Worm (Caenorhabditis elegans) whole organism, early embryonic: ENCODE measurements around the gene gst-8.
A peak's percentile ranks its signal among the peaks of the same experiment; 100 is the strongest.
"Not testable (repeated sequence)": the region's sequence is repeated elsewhere in the genome, so short reads cannot be mapped to it uniquely, and the experiment has no call there.

Experiments
- B0310.2 ChIP-seq: sonication (generic microtip); optimal IDR thresholded peaks from 2 replicates; lab custom pipeline; 2016; ENCODE audit warnings: mild to moderate bottlenecking, missing genetic modification characterization, missing compliant biosample characterization
- F13C5.2 ChIP-seq: sonication (generic microtip); optimal IDR thresholded peaks from 2 replicates; lab custom pipeline; 2017; ENCODE audit warnings: mild to moderate bottlenecking, missing genetic modification characterization, inconsistent platforms, missing compliant biosample characterization
- aly-1 ChIP-seq: sonication (generic microtip); optimal IDR thresholded peaks from 2 replicates; lab custom pipeline; 2016; ENCODE audit warnings: missing genetic modification characterization, missing compliant biosample characterization
- ama-1 ChIP-seq: fragments of 150-350 bp; optimal IDR thresholded peaks from 2 replicates; lab custom pipeline; 2014
- ceh-13 ChIP-seq: fragments of 200-800 bp; sonication (Bioruptor generic); optimal IDR thresholded peaks from 2 replicates; lab custom pipeline; 2018; ENCODE audit warnings: mild to moderate bottlenecking, missing genetic modification characterization, missing compliant biosample characterization
- ceh-36 ChIP-seq: sonication (generic microtip); optimal IDR thresholded peaks from 2 replicates; lab custom pipeline; 2016; ENCODE audit warnings: missing genetic modification characterization, inconsistent platforms, missing compliant biosample characterization
- ets-7 ChIP-seq: sonication (generic microtip); optimal IDR thresholded peaks from 2 replicates; lab custom pipeline; 2016; ENCODE audit warnings: missing genotype, missing genetic modification characterization, missing compliant biosample characterization
- flt-1 ChIP-seq: fragments of 200-800 bp; sonication (Bioruptor generic); IDR thresholded peaks from 2 replicates; pipeline ENCODE4 v1.3.6; 2022; ENCODE audit warnings: missing genetic modification characterization, missing compliant biosample characterization
- hmbx-1 ChIP-seq: sonication (generic microtip); optimal IDR thresholded peaks from 2 replicates; lab custom pipeline; 2016; ENCODE audit warnings: mild to moderate bottlenecking, missing genetic modification characterization, missing compliant biosample characterization
- hmg-4 ChIP-seq: fragments of 200-800 bp; sonication (Bioruptor generic); optimal IDR thresholded peaks from 2 replicates; lab custom pipeline; 2018; ENCODE audit warnings: mild to moderate bottlenecking, missing genetic modification characterization, missing compliant biosample characterization
- hnd-1 ChIP-seq: sonication (generic microtip); optimal IDR thresholded peaks from 2 replicates; lab custom pipeline; 2016; ENCODE audit warnings: missing genetic modification characterization, missing compliant biosample characterization
- pes-1 ChIP-seq: fragments of 200-800 bp; sonication (Bioruptor generic); IDR thresholded peaks from 2 replicates; pipeline ENCODE4 v1.3.6; 2022; ENCODE audit warnings: missing genetic modification reagents, missing genetic modification characterization, missing compliant biosample characterization
- scrt-1 ChIP-seq: fragments of 200-800 bp; sonication (Bioruptor generic); IDR thresholded peaks from 2 replicates; pipeline ENCODE4 v1.3.6; 2022; ENCODE audit warnings: missing genetic modification characterization, missing compliant biosample characterization
- sea-1 ChIP-seq: fragments of 200-800 bp; sonication (Bioruptor generic); conservative IDR thresholded peaks from 2 replicates; pipeline ENCODE4 v1.3.6; 2022; ENCODE audit warnings: missing genetic modification characterization, missing compliant biosample characterization
- tbx-11 ChIP-seq: fragments of 200-800 bp; sonication (Bioruptor generic); IDR thresholded peaks from 2 replicates; pipeline ENCODE4 v1.3.6; 2022; ENCODE audit warnings: missing genetic modification characterization, missing compliant biosample characterization
- tbx-37 ChIP-seq: fragments of 200-800 bp; sonication (Bioruptor generic); conservative IDR thresholded peaks from 2 replicates; pipeline ENCODE4 v1.3.6; 2022; ENCODE audit warnings: missing genetic modification reagents, missing genetic modification characterization, missing compliant biosample characterization
- tra-4 ChIP-seq: sonication (generic microtip); optimal IDR thresholded peaks from 2 replicates; lab custom pipeline; 2017; ENCODE audit warnings: missing genetic modification characterization, missing compliant biosample characterization

gst-8 gene

DNA sequence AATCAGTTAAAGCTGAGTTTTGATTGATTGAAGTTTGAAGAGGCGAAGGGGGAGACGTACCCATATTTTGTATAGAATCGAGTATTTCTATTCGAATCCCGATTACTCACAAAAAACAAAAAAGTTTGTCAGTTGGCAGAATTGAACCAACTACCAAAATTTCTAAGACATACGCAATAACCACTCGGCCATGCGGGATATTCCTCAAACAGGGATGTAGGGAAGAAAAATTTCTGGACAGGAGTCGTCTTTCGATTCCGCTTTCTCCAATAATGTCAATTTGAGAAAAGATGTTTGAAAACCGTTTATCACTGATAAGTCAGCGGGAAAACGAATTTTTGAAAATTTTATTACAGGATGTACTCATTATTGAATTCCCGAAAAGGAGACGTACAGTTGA is 44.9 kb downstream of the gst-8 start:
- peak; percentile 75; the same call in 1 of the 2 replicates for TF ChIP-seq pes-1 (GFP tag; lab: Robert Waterston, UW)
- 0 out of 2 replicates have a peak, but pooled peaks have one; percentile 52 for TF ChIP-seq sea-1 (GFP tag; lab: Robert Waterston, UW)
- peak; percentile 71 for TF ChIP-seq flt-1 (GFP tag; lab: Robert Waterston, UW)
- peak; percentile 64; the same call in 1 of the 2 replicates for TF ChIP-seq tbx-11 (GFP tag; lab: Robert Waterston, UW)
- TF ChIP-seq tbx-37 (GFP tag; lab: Robert Waterston, UW) = peak; percentile 64

DNA sequence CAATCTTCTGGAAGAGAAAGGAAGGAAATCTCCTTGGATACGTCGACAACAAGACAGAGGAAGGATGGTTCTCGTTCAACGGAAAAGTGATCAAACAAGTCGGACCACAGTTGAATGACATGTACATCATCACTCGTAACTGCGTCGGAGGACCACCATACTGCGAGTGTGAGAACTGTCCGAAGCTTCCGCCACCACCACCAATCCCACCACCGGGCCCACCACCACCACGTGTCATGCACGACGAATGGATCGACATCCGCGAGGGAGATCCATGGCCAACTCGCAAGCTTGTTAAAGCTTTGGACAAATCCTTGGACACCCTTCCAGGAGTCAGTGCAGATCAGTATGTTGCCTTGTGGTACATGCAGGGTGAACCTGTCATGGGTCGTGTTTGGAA is 47.8 kb downstream of the gst-8 start:
- TF ChIP-seq tbx-37 (GFP tag; lab: Robert Waterston, UW) = no peak
- no peak for TF ChIP-seq ama-1
- TF ChIP-seq ets-7 (tag; lab: Kevin White, UChicago) = no peak
- no peak for TF ChIP-seq flt-1 (GFP tag; lab: Robert Waterston, UW)
- TF ChIP-seq hmbx-1 = no peak
- no peak for TF ChIP-seq pes-1 (GFP tag; lab: Robert Waterston, UW)
- no peak for TF ChIP-seq F13C5.2 (tag; lab: Kevin White, UChicago)
- no peak for TF ChIP-seq ceh-13 (GFP tag; lab: Kevin White, UChicago)
- TF ChIP-seq tra-4 (tag; lab: Kevin White, UChicago) = no peak
- no peak for TF ChIP-seq B0310.2
- no peak for TF ChIP-seq sea-1 (GFP tag; lab: Robert Waterston, UW)
- TF ChIP-seq tbx-11 (GFP tag; lab: Robert Waterston, UW) = no peak
- no peak for TF ChIP-seq hnd-1
- TF ChIP-seq aly-1 (tag; lab: Kevin White, UChicago) = no peak
- TF ChIP-seq hmg-4 (GFP tag; lab: Kevin White, UChicago) = no peak
- TF ChIP-seq ceh-36 (tag; lab: Kevin White, UChicago) = no peak
- TF ChIP-seq scrt-1 (GFP tag; lab: Robert Waterston, UW) = no peak

DNA sequence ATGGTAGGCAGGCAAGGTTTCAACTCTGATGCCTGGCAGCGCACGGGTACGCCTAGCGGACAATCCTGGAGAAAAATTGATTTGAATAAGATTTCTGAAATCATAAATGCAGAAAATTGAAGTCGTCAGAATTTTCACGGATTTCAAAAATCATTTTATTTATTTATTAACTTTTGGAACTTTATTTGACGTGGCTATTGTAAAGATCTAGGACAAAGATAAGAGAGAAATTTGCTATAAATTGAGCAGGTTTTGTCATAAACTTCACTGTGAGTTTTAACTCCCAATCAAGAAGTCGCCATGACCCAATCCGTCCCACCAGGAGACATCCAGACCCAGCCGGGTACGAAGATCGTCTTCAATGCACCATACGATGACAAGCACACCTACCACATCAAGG is 49.2 kb downstream of the gst-8 start, which contains the start of gene msp-152:
msp-152 (plus strand) TSS at position 301 of the 400 bp plus-strand sequence.
- TF ChIP-seq F13C5.2 (tag; lab: Kevin White, UChicago); ets-7 (tag; lab: Kevin White, UChicago); tbx-37 (GFP tag; lab: Robert Waterston, UW): not testable (repeated sequence)
